Worm (Caenorhabditis elegans) whole organism, late embryonic: ENCODE data around the gene srh-56.
A peak's percentile ranks its signal among the peaks of the same experiment; 100 is the strongest.

Experiments used
- C38D4.7 ChIP-seq: fragments of 200-800 bp; sonication (Bioruptor generic); optimal IDR thresholded peaks from 2 replicates; lab custom pipeline; 2018; ENCODE audit warnings: mild to moderate bottlenecking, missing genetic modification characterization, moderate library complexity, missing compliant biosample characterization
- F13H6.1 ChIP-seq: sonication (generic microtip); optimal IDR thresholded peaks from 2 replicates; lab custom pipeline; 2016; ENCODE audit warnings: missing genetic modification characterization, missing compliant biosample characterization
- K02D7.2 ChIP-seq: sonication (generic microtip); optimal IDR thresholded peaks from 2 replicates; lab custom pipeline; 2017; ENCODE audit warnings: mild to moderate bottlenecking, missing genetic modification characterization, missing compliant biosample characterization
- K09A11.1 ChIP-seq: sonication (generic microtip); optimal IDR thresholded peaks from 2 replicates; lab custom pipeline; 2017; ENCODE audit warnings: antibody characterized with exemption, mild to moderate bottlenecking, missing genetic modification characterization, missing compliant biosample characterization; ENCODE audit not compliant: insufficient read depth
- T23F11.4 ChIP-seq: fragments of 200-800 bp; sonication (Bioruptor generic); optimal IDR thresholded peaks from 2 replicates; lab custom pipeline; 2018; ENCODE audit warnings: mild to moderate bottlenecking, missing genetic modification characterization, missing compliant biosample characterization
- Y22D7AL.16 ChIP-seq: sonication (generic microtip); optimal IDR thresholded peaks from 2 replicates; lab custom pipeline; 2016; ENCODE audit warnings: missing genetic modification characterization, missing compliant biosample characterization
- ahr-1 ChIP-seq: sonication (generic microtip); optimal IDR thresholded peaks from 2 replicates; lab custom pipeline; 2016; ENCODE audit warnings: missing genetic modification characterization, missing compliant biosample characterization
- ceh-19 ChIP-seq: fragments of 200-800 bp; sonication (Bioruptor generic); optimal IDR thresholded peaks from 2 replicates; lab custom pipeline; 2018; ENCODE audit warnings: mild to moderate bottlenecking, missing genetic modification characterization, missing compliant biosample characterization
- ceh-2 ChIP-seq: sonication (generic microtip); optimal IDR thresholded peaks from 2 replicates; lab custom pipeline; 2016; ENCODE audit warnings: missing genotype, missing genetic modification characterization, missing compliant biosample characterization
- ceh-22 ChIP-seq: sonication (generic microtip); optimal IDR thresholded peaks from 2 replicates; lab custom pipeline; 2017; ENCODE audit warnings: missing biosample characterization, missing genetic modification characterization
- ceh-48 ChIP-seq: sonication (generic microtip); optimal IDR thresholded peaks from 2 replicates; lab custom pipeline; 2016; ENCODE audit warnings: missing genetic modification characterization, inconsistent platforms, missing compliant biosample characterization
- ceh-6 ChIP-seq: fragments of 200-800 bp; sonication (Bioruptor generic); optimal IDR thresholded peaks from 2 replicates; lab custom pipeline; 2018; ENCODE audit warnings: mild to moderate bottlenecking, missing genetic modification characterization, missing compliant biosample characterization
- che-1 ChIP-seq: sonication (generic microtip); optimal IDR thresholded peaks from 2 replicates; lab custom pipeline; 2016; ENCODE audit warnings: mild to moderate bottlenecking, missing genetic modification characterization, missing compliant biosample characterization
- dmd-4 ChIP-seq: sonication (generic microtip); optimal IDR thresholded peaks from 2 replicates; lab custom pipeline; 2016; ENCODE audit warnings: borderline replicate concordance, missing genetic modification characterization, missing compliant biosample characterization
- elt-2 ChIP-seq: sonication (generic microtip); optimal IDR thresholded peaks from 2 replicates; lab custom pipeline; 2016; ENCODE audit warnings: missing genetic modification reagents, missing genetic modification characterization, missing compliant biosample characterization
- ets-4 ChIP-seq: sonication (generic microtip); optimal IDR thresholded peaks from 2 replicates; lab custom pipeline; 2016; ENCODE audit warnings: missing genetic modification characterization, missing compliant biosample characterization
- fkh-10 ChIP-seq: fragments of 150-350 bp; optimal IDR thresholded peaks from 2 replicates; lab custom pipeline; 2014; ENCODE audit warnings: missing biosample characterization, missing genetic modification reagents, missing genetic modification characterization
- gmeb-2 ChIP-seq: sonication (generic microtip); optimal IDR thresholded peaks from 2 replicates; lab custom pipeline; 2016; ENCODE audit warnings: missing genetic modification characterization, inconsistent platforms, missing compliant biosample characterization
- hlh-13 ChIP-seq: fragments of 200-800 bp; sonication (Bioruptor generic); optimal IDR thresholded peaks from 2 replicates; lab custom pipeline; 2018; ENCODE audit warnings: mild to moderate bottlenecking, missing genetic modification characterization, missing compliant biosample characterization
- hlh-6 ChIP-seq: sonication (generic microtip); optimal IDR thresholded peaks from 2 replicates; lab custom pipeline; 2016; ENCODE audit warnings: missing genotype, missing genetic modification characterization, missing compliant biosample characterization
- mec-3 ChIP-seq: sonication (generic microtip); optimal IDR thresholded peaks from 2 replicates; lab custom pipeline; 2016; ENCODE audit warnings: borderline replicate concordance, missing genetic modification characterization, missing compliant biosample characterization
- nfya-1 ChIP-seq: sonication (generic microtip); optimal IDR thresholded peaks from 2 replicates; lab custom pipeline; 2017; ENCODE audit warnings: missing genetic modification characterization, mild to moderate bottlenecking, missing compliant biosample characterization, antibody characterized with exemption, moderate library complexity
- npax-4 ChIP-seq: sonication (generic microtip); optimal IDR thresholded peaks from 2 replicates; lab custom pipeline; 2016; ENCODE audit warnings: missing genetic modification characterization, missing compliant biosample characterization
- pat-9 ChIP-seq: fragments of 200-800 bp; sonication (Bioruptor generic); optimal IDR thresholded peaks from 2 replicates; lab custom pipeline; 2018; ENCODE audit warnings: mild to moderate bottlenecking, missing genetic modification characterization, moderate library complexity, missing compliant biosample characterization
- pax-1 ChIP-seq: fragments of 150-350 bp; optimal IDR thresholded peaks from 2 replicates; lab custom pipeline; 2014; ENCODE audit warnings: missing biosample characterization, missing genetic modification characterization
- pha-2 ChIP-seq: sonication (generic microtip); optimal IDR thresholded peaks from 2 replicates; lab custom pipeline; 2017; ENCODE audit warnings: mild to moderate bottlenecking, missing genetic modification characterization, missing compliant biosample characterization
- pha-4 ChIP-seq: fragments of 150-350 bp; optimal IDR thresholded peaks from 2 replicates; lab custom pipeline; 2018; ENCODE audit warnings: missing biosample characterization, missing genetic modification reagents, missing genetic modification characterization
- ref-2 ChIP-seq: sonication (generic microtip); optimal IDR thresholded peaks from 2 replicates; lab custom pipeline; 2016; ENCODE audit warnings: missing genetic modification characterization, missing compliant biosample characterization
- rnt-1 ChIP-seq: sonication (generic microtip); optimal IDR thresholded peaks from 2 replicates; lab custom pipeline; 2016; ENCODE audit warnings: missing genetic modification characterization, missing compliant biosample characterization
- sox-4 ChIP-seq: sonication (generic microtip); optimal IDR thresholded peaks from 2 replicates; lab custom pipeline; 2017; ENCODE audit warnings: mild to moderate bottlenecking, missing genetic modification characterization, inconsistent platforms, missing compliant biosample characterization
- tbx-7 ChIP-seq: sonication (generic microtip); optimal IDR thresholded peaks from 2 replicates; lab custom pipeline; 2016; ENCODE audit warnings: missing genotype, missing genetic modification characterization, missing compliant biosample characterization
- ttx-3 ChIP-seq: sonication (generic microtip); optimal IDR thresholded peaks from 2 replicates; lab custom pipeline; 2016; ENCODE audit warnings: missing genetic modification reagents, missing genetic modification characterization, missing compliant biosample characterization
- unc-42 ChIP-seq: sonication (generic microtip); optimal IDR thresholded peaks from 2 replicates; lab custom pipeline; 2016; ENCODE audit warnings: missing genotype, missing genetic modification characterization, missing compliant biosample characterization

Gene srh-56

DNA sequence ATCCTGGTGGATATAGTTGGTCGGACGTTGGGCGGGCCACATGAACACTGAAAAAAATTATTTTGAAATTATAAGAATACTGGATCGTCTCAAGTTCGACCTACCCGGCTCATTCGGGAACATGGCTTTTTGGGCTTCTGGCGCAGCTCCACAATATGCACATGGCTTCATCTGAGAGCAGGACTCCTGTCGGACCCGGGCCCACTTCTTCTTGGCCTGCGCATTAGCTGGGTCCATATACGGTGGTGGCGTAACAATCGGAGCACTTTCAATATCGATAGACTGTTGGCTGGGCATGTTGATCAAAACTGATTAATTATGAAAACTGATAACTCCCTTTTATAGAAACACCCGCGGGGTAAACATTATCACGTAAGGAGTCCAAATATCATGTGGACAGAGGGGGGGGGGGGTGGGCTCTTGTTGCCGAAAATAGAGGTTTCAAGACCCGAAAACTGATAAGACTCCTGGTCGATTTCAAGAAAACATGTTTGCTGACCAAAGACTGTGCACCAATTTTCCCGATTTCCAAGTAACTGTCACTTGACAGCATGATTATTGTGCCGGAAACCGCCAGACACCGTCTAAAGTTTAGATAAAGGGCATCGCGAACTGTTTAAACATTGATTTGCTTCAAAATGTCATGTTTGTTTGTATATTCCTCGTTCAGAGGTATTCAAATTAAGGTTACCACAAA lies 40.7 kb upstream of the srh-56 start, which contains the start of gene dod-3:
dod-3 (minus strand) TSS at position 315 of the 697 bp plus-strand sequence.
- TF ChIP-seq tbx-7 (tag; lab: Kevin White, UChicago) (no peak), Y22D7AL.16 (tag; lab: Kevin White, UChicago) (no peak), rnt-1 (tag; lab: Kevin White, UChicago) (no peak), elt-2 (tag; lab: Kevin White, UChicago) (peak; percentile 78), ceh-2 (tag; lab: Kevin White, UChicago) (no peak), gmeb-2 (tag; lab: Kevin White, UChicago) (no peak), K02D7.2 (tag; lab: Kevin White, UChicago) (no peak)

DNA sequence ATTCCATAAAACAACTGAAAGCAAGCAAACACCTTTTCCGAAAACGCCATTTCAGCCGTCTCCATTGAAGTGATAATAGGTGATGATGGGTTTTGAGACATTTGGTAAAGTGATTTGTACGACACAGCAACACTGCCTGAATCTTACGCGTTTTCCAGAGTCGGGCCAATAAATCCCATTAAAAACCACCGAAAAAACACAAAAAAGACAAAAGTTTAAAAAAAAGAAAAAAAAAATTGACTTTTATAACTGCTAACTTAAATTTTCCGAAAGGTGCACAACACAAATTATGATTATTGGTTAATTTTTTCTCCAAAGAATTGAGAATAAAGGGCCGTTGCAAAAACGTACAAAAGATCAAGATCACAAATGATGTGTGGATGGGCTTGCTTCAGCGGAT lies 37.3 kb upstream of the srh-56 start, which contains the start of gene srg-57:
srg-57 (minus strand) TSS at position 101 of the 400 bp plus-strand sequence.
- no peak for TF ChIP-seq rnt-1 (tag; lab: Kevin White, UChicago)
- TF ChIP-seq ahr-1 = no peak

DNA sequence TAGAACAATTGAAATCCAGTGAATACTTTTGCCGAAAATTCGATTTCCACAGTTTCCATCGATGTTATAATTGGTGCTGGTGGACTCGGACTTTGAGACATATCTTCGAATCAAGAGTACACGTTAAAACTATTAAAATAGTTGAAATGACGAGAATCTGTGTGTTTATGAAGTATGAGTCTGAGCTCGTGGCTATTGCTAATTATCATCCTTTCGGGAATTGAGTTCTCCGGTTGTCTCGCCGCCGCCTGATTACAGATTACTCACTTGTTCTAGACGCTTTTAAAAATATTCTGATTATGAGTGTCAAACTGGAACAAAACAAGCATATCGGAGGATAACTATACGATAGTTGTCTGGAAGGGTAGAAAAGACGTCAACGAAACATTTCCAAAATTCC lies 33.5 kb upstream of the srh-56 start, which contains the start of gene srg-56:
srg-56 (minus strand) TSS at position 101 of the 400 bp plus-strand sequence.
- TF ChIP-seq T23F11.4 (GFP tag; lab: Kevin White, UChicago) (no peak), che-1 (no peak), ceh-19 (GFP tag; lab: Kevin White, UChicago) (no peak), pat-9 (tag; lab: Kevin White, UChicago) (no peak), hlh-13 (GFP tag; lab: Kevin White, UChicago) (no peak), nfya-1 (tag; lab: Kevin White, UChicago) (no peak), ttx-3 (tag; lab: Kevin White, UChicago) (no peak), unc-42 (tag; lab: Kevin White, UChicago) (no peak)
- TF ChIP-seq, all 69 proteins: peak for 0

DNA sequence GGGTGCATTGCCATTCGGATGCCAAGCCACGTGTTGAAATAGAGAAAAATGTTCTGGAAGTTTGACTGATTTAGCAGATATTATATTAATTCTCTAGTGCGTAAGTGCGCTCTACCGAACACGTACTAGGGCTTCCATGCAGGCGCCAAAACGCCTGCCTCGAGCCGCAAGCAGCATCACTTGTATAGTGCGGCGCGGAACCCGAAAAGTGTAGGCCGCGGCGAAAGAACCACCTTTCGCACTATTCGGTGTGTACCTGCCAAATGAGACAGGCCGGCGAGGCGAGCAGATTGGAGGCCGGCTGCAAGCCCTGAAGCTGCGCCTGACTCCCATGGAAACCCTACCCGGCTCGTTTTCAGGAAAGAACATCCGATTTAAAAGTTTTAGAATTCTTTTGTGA lies 32.1 kb upstream of the srh-56 start:
- TF ChIP-seq hlh-13 (GFP tag; lab: Kevin White, UChicago) (no peak), ref-2 (no peak), T23F11.4 (GFP tag; lab: Kevin White, UChicago) (no peak), ets-4 (no peak), Y22D7AL.16 (tag; lab: Kevin White, UChicago) (no peak), sox-4 (tag; lab: Kevin White, UChicago) (no peak), ceh-2 (tag; lab: Kevin White, UChicago) (no peak), pax-1 (tag; lab: Kevin White, UChicago) (no peak), hlh-6 (tag; lab: Kevin White, UChicago) (no peak), mec-3 (no peak), F13H6.1 (tag; lab: Kevin White, UChicago) (no peak), pha-2 (tag; lab: Kevin White, UChicago) (no peak), ceh-6 (GFP tag; lab: Kevin White, UChicago) (no peak)

DNA sequence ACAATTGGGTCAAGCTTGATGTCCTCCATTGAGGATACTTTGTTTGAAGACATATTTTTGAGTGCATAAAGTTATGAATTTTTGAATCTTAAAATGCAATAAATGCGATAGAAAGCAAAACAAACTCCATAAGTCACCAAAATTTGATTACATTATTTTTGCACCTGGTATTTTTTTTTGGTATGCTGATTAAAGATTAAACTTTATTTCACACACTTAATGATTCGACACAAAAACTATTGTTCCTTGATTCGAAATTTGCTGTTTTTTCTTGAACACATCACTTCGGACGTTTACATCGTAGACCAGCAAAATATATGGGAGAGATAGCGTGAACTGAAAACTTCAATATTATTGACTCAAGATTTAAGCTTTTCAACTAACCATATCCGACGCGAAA lies 31.4 kb upstream of the srh-56 start, which contains the start of gene srg-61:
srg-61 (minus strand) TSS at position 101 of the 400 bp plus-strand sequence.
- no peak for TF ChIP-seq ceh-48 (tag; lab: Kevin White, UChicago)
- TF ChIP-seq ceh-22 = no peak
- TF ChIP-seq ceh-19 (GFP tag; lab: Kevin White, UChicago) = no peak
- TF ChIP-seq fkh-10 = no peak
- TF ChIP-seq K09A11.1 (tag; lab: Kevin White, UChicago) = no peak
- TF ChIP-seq pha-4 = no peak
- TF ChIP-seq dmd-4 (tag; lab: Kevin White, UChicago) = no peak
- TF ChIP-seq ref-2 = no peak
- TF ChIP-seq mec-3 = no peak
- TF ChIP-seq K02D7.2 (tag; lab: Kevin White, UChicago) = no peak
- TF ChIP-seq npax-4 (tag; lab: Kevin White, UChicago) = no peak
- no peak for TF ChIP-seq C38D4.7 (GFP tag; lab: Kevin White, UChicago)
- TF ChIP-seq pax-1 (tag; lab: Kevin White, UChicago) = no peak
- TF ChIP-seq ttx-3 (tag; lab: Kevin White, UChicago) = no peak
- TF ChIP-seq, all 69 proteins: peak for 0
